Worm (Caenorhabditis elegans): ENCODE measurements around the gene Y43F4A.4.

DNA sequence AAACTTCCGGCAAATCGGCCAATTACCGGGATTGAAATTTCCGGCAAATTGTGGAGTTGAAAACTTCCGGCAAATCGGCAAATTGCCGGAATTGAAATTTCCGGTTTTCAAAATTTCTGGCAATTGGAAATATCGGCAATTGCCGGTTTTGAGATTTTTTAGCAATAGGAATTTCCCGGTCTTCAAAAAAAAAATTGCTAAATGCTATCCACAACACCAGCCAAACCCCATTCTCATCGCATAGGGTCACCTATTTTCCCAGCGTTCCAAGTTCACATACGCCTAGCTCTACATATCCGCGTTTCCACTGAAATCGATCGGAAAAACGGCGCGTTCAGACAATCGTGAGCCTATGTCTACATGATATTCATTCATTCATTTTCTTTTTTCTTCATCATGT, 40.0 kb downstream of the Y43F4A.4 start, which contains the start of gene F56A8.8:
- TF ChIP-seq ama-1 (optimal IDR thresholded peaks at IDR 0.05), result no peak
- no peak for TF ChIP-seq pes-1 (GFP tag; IDR thresholded peaks at IDR 0.05)
- TF ChIP-seq scrt-1 (GFP tag; IDR thresholded peaks at IDR 0.05), result no peak
- TF ChIP-seq hmg-4 (GFP tag; optimal IDR thresholded peaks at IDR 0.05), result no peak
- TF ChIP-seq F13C5.2 (tag; optimal IDR thresholded peaks at IDR 0.05), result no peak
- no peak for TF ChIP-seq B0310.2 (tag; optimal IDR thresholded peaks at IDR 0.05)
- no peak for TF ChIP-seq ceh-36 (tag; optimal IDR thresholded peaks at IDR 0.05)
- no peak for TF ChIP-seq ets-7 (tag; optimal IDR thresholded peaks at IDR 0.05)
